Fruit fly (Drosophila melanogaster) whole organism, embryonic: ENCODE data around the gene CG14401.

Source experiments
- BEAF-32 ChIP-seq: fragments of 200-800 bp; sonication (Bioruptor generic); optimal IDR thresholded peaks from 3 replicates; lab custom pipeline; 2017; ENCODE audit warnings: missing biosample characterization, missing genetic modification characterization, mild to moderate bottlenecking, moderate library complexity, missing genetic modification reagents
- CG10366 ChIP-seq: fragments of 200-800 bp; sonication (Bioruptor generic); IDR thresholded peaks from 2 replicates; pipeline ENCODE4 v1.3.6; 2022; ENCODE audit warnings: missing biosample characterization, missing genetic modification characterization
- CG10431 ChIP-seq: fragments of 200-800 bp; sonication (Bioruptor generic); optimal IDR thresholded peaks from 3 replicates; lab custom pipeline; 2018; ENCODE audit warnings: missing biosample characterization, mild to moderate bottlenecking, missing genetic modification characterization
- CG11398 ChIP-seq: fragments of 200-800 bp; sonication (Bioruptor generic); optimal IDR thresholded peaks from 2 replicates; lab custom pipeline; 2016; ENCODE audit warnings: missing biosample characterization, missing genetic modification characterization
- CG12769 ChIP-seq: fragments of 200-800 bp; sonication (Bioruptor generic); optimal IDR thresholded peaks from 2 replicates; lab custom pipeline; 2019; ENCODE audit warnings: missing biosample characterization, mild to moderate bottlenecking, missing genetic modification characterization, moderate library complexity
- CG15269 ChIP-seq: fragments of 200-800 bp; sonication (Bioruptor generic); optimal IDR thresholded peaks from 2 replicates; lab custom pipeline; 2018; ENCODE audit warnings: missing biosample characterization, mild to moderate bottlenecking, missing genetic modification characterization, moderate library complexity
- CG17802 ChIP-seq: fragments of 200-800 bp; sonication (Bioruptor generic); optimal IDR thresholded peaks from 2 replicates; lab custom pipeline; 2018; ENCODE audit warnings: missing biosample characterization, mild to moderate bottlenecking, missing genetic modification characterization, moderate library complexity
- CG18599 ChIP-seq: fragments of 200-800 bp; sonication (Bioruptor generic); optimal IDR thresholded peaks from 3 replicates; lab custom pipeline; 2017; ENCODE audit warnings: missing biosample characterization, missing genetic modification characterization, mild to moderate bottlenecking, moderate library complexity, missing genetic modification reagents
- CG2116 ChIP-seq: fragments of 200-800 bp; sonication (Bioruptor generic); optimal IDR thresholded peaks from 3 replicates; lab custom pipeline; 2018; ENCODE audit warnings: missing biosample characterization, mild to moderate bottlenecking, missing genetic modification characterization
- CG2199 ChIP-seq: fragments of 200-800 bp; sonication (Bioruptor generic); IDR thresholded peaks from 3 replicates; pipeline ENCODE4 v1.3.6; 2022; ENCODE audit warnings: missing biosample characterization, missing genetic modification characterization
- CG43689 ChIP-seq: fragments of 200-800 bp; sonication (Bioruptor generic); IDR thresholded peaks from 2 replicates; pipeline ENCODE4 v1.3.6; 2022; ENCODE audit warnings: missing biosample characterization, missing genetic modification characterization
- CG4424 ChIP-seq: fragments of 200-800 bp; sonication (Bioruptor generic); optimal IDR thresholded peaks from 3 replicates; lab custom pipeline; 2016; ENCODE audit warnings: missing biosample characterization, missing genetic modification characterization
- CG4707 ChIP-seq: fragments of 200-800 bp; sonication (Bioruptor generic); optimal IDR thresholded peaks from 2 replicates; lab custom pipeline; 2018; ENCODE audit warnings: missing biosample characterization, mild to moderate bottlenecking, missing genetic modification characterization, moderate library complexity
- CG6854 ChIP-seq: fragments of 200-800 bp; sonication (Bioruptor generic); optimal IDR thresholded peaks from 3 replicates; lab custom pipeline; 2017; ENCODE audit warnings: missing biosample characterization, mild to moderate bottlenecking, missing genetic modification characterization
- CG7987 ChIP-seq: fragments of 200-800 bp; sonication (Bioruptor generic); optimal IDR thresholded peaks from 2 replicates; lab custom pipeline; 2018; ENCODE audit warnings: missing biosample characterization, mild to moderate bottlenecking, missing genetic modification characterization, moderate library complexity
- CG8388 ChIP-seq: fragments of 200-800 bp; sonication (Bioruptor generic); optimal IDR thresholded peaks from 2 replicates; lab custom pipeline; 2019; ENCODE audit warnings: missing biosample characterization, mild to moderate bottlenecking, missing genetic modification characterization, moderate library complexity
- CG8924 ChIP-seq: fragments of 200-800 bp; optimal IDR thresholded peaks from 3 replicates; lab custom pipeline; 2019; ENCODE audit warnings: missing biosample characterization, mild to moderate bottlenecking, missing genetic modification characterization, moderate library complexity
- CG9609 ChIP-seq: fragments of 200-800 bp; sonication (Bioruptor generic); optimal IDR thresholded peaks from 3 replicates; lab custom pipeline; 2016; ENCODE audit warnings: missing biosample characterization, missing genetic modification characterization
- CHES-1-like ChIP-seq: fragments of 200-800 bp; sonication (Bioruptor generic); optimal IDR thresholded peaks from 2 replicates; lab custom pipeline; 2016; ENCODE audit warnings: missing biosample characterization, missing genetic modification characterization
- Camta ChIP-seq: fragments of 200-800 bp; sonication (Bioruptor generic); optimal IDR thresholded peaks from 2 replicates; lab custom pipeline; 2016; ENCODE audit warnings: missing biosample characterization, missing genetic modification characterization
- Doc2 ChIP-seq: fragments of 200-800 bp; sonication (Bioruptor generic); IDR thresholded peaks from 2 replicates; pipeline ENCODE4 v1.3.6; 2022; ENCODE audit warnings: missing biosample characterization, missing genetic modification characterization
- Dp ChIP-seq: fragments of 200-800 bp; sonication (Bioruptor generic); optimal IDR thresholded peaks from 2 replicates; lab custom pipeline; 2018; ENCODE audit warnings: missing biosample characterization, mild to moderate bottlenecking, missing genetic modification characterization, moderate library complexity
- Dref ChIP-seq: fragments of 200-800 bp; sonication (Bioruptor generic); IDR thresholded peaks from 2 replicates; pipeline ENCODE4 v1.3.6; 2022; ENCODE audit warnings: missing biosample characterization, missing genetic modification characterization
- Drgx ChIP-seq: fragments of 200-800 bp; sonication (Bioruptor generic); IDR thresholded peaks from 2 replicates; pipeline ENCODE4 v1.3.6; 2022; ENCODE audit warnings: missing biosample characterization, missing genetic modification characterization
- Fer2 ChIP-seq: fragments of 200-800 bp; sonication (Bioruptor generic); optimal IDR thresholded peaks from 2 replicates; lab custom pipeline; 2018; ENCODE audit warnings: missing biosample characterization, mild to moderate bottlenecking, missing genetic modification characterization, moderate library complexity
- HLHmδ ChIP-seq: fragments of 200-800 bp; sonication (Bioruptor generic); optimal IDR thresholded peaks from 2 replicates; lab custom pipeline; 2018; ENCODE audit warnings: missing biosample characterization, mild to moderate bottlenecking, missing genetic modification characterization, moderate library complexity
- HmgZ ChIP-seq: fragments of 200-800 bp; sonication (Bioruptor generic); optimal IDR thresholded peaks from 2 replicates; lab custom pipeline; 2018; ENCODE audit warnings: missing biosample characterization, mild to moderate bottlenecking, missing genetic modification characterization
- Nf-YB ChIP-seq: fragments of 200-800 bp; sonication (Bioruptor generic); optimal IDR thresholded peaks from 3 replicates; lab custom pipeline; 2019; ENCODE audit warnings: missing biosample characterization, mild to moderate bottlenecking, missing genetic modification characterization, moderate library complexity
- Oaz ChIP-seq: fragments of 200-800 bp; sonication (Bioruptor generic); IDR thresholded peaks from 2 replicates; pipeline ENCODE4 v1.3.6; 2022; ENCODE audit warnings: missing biosample characterization, missing genetic modification characterization
- Optix ChIP-seq: fragments of 200-800 bp; sonication (Bioruptor generic); IDR thresholded peaks from 3 replicates; pipeline ENCODE4 v1.3.6; 2022; ENCODE audit warnings: missing biosample characterization, missing genetic modification characterization
- Sox100B ChIP-seq: fragments of 200-800 bp; sonication (Bioruptor generic); optimal IDR thresholded peaks from 3 replicates; lab custom pipeline; 2018; ENCODE audit warnings: missing biosample characterization, mild to moderate bottlenecking, missing genetic modification characterization
- btn ChIP-seq: fragments of 200-800 bp; sonication (Bioruptor generic); optimal IDR thresholded peaks from 2 replicates; lab custom pipeline; 2016; ENCODE audit warnings: missing biosample characterization, missing genetic modification characterization
- caup ChIP-seq: fragments of 200-800 bp; sonication (Bioruptor generic); optimal IDR thresholded peaks from 3 replicates; lab custom pipeline; 2017; ENCODE audit warnings: missing biosample characterization, mild to moderate bottlenecking, missing genetic modification characterization, moderate library complexity; ENCODE audit not compliant: severe bottlenecking
- chif ChIP-seq, 2 experiments: fragments of 200-800 bp; sonication (Bioruptor generic); optimal IDR thresholded peaks; 3 replicates each; lab custom pipeline; 2016; ENCODE audit warnings: missing biosample characterization in 2 of 2, missing genetic modification characterization in 2 of 2
- dmrt11E ChIP-seq: fragments of 200-800 bp; sonication (Bioruptor generic); optimal IDR thresholded peaks from 3 replicates; lab custom pipeline; 2018; ENCODE audit warnings: missing biosample characterization, mild to moderate bottlenecking, missing genetic modification characterization, moderate library complexity
- esg ChIP-seq: fragments of 200-800 bp; sonication (Bioruptor generic); conservative IDR thresholded peaks from 2 replicates; pipeline ENCODE4 v1.3.6; 2022; ENCODE audit warnings: missing biosample characterization, missing genetic modification characterization
- exex ChIP-seq: fragments of 200-800 bp; sonication (Bioruptor generic); optimal IDR thresholded peaks from 4 replicates; lab custom pipeline; 2018; ENCODE audit warnings: missing biosample characterization, mild to moderate bottlenecking, missing genetic modification characterization, moderate library complexity
- gro ChIP-seq: fragments of 200-800 bp; sonication (Bioruptor generic); optimal IDR thresholded peaks from 2 replicates; lab custom pipeline; 2016; ENCODE audit warnings: missing biosample characterization, missing genetic modification characterization
- ind ChIP-seq: fragments of 200-800 bp; sonication (Bioruptor generic); optimal IDR thresholded peaks from 3 replicates; lab custom pipeline; 2016; ENCODE audit warnings: missing biosample characterization, missing genetic modification characterization
- ken ChIP-seq: fragments of 200-800 bp; sonication (Bioruptor generic); IDR thresholded peaks from 3 replicates; pipeline ENCODE4 v1.3.6; 2022; ENCODE audit warnings: missing biosample characterization, missing genetic modification characterization
- knrl ChIP-seq: fragments of 200-800 bp; sonication (Bioruptor generic); IDR thresholded peaks from 3 replicates; pipeline ENCODE4 v1.3.6; 2022; ENCODE audit warnings: missing biosample characterization, missing genetic modification characterization; ENCODE audit not compliant: partially characterized antibody
- maf-S ChIP-seq: fragments of 200-800 bp; sonication (Bioruptor generic); optimal IDR thresholded peaks from 2 replicates; lab custom pipeline; 2016; ENCODE audit warnings: missing biosample characterization, missing genetic modification characterization
- mam ChIP-seq: fragments of 200-800 bp; sonication (Bioruptor generic); optimal IDR thresholded peaks from 3 replicates; lab custom pipeline; 2016; ENCODE audit warnings: missing biosample characterization, missing genetic modification characterization
- pfk ChIP-seq: fragments of 200-800 bp; sonication (Bioruptor generic); optimal IDR thresholded peaks from 2 replicates; lab custom pipeline; 2018; ENCODE audit warnings: missing biosample characterization, mild to moderate bottlenecking, missing genetic modification characterization, moderate library complexity
- pita ChIP-seq: fragments of 200-800 bp; sonication (Bioruptor generic); optimal IDR thresholded peaks from 2 replicates; lab custom pipeline; 2017; ENCODE audit warnings: missing biosample characterization, mild to moderate bottlenecking, missing genetic modification characterization
- sob ChIP-seq: fragments of 200-800 bp; sonication (Bioruptor generic); IDR thresholded peaks from 2 replicates; pipeline ENCODE4 v1.3.6; 2022; ENCODE audit warnings: missing biosample characterization, missing genetic modification characterization
- ssp ChIP-seq: fragments of 200-800 bp; sonication (Bioruptor generic); IDR thresholded peaks from 2 replicates; pipeline ENCODE4 v1.3.6; 2022; ENCODE audit warnings: missing biosample characterization, missing genetic modification characterization
- wek ChIP-seq: fragments of 200-800 bp; sonication (Bioruptor generic); optimal IDR thresholded peaks from 3 replicates; lab custom pipeline; 2018; ENCODE audit warnings: missing biosample characterization, mild to moderate bottlenecking, missing genetic modification characterization, moderate library complexity
- yki ChIP-seq: fragments of >200 bp; optimal IDR thresholded peaks from 3 replicates; lab custom pipeline; 2018

CG14401 gene

DNA sequence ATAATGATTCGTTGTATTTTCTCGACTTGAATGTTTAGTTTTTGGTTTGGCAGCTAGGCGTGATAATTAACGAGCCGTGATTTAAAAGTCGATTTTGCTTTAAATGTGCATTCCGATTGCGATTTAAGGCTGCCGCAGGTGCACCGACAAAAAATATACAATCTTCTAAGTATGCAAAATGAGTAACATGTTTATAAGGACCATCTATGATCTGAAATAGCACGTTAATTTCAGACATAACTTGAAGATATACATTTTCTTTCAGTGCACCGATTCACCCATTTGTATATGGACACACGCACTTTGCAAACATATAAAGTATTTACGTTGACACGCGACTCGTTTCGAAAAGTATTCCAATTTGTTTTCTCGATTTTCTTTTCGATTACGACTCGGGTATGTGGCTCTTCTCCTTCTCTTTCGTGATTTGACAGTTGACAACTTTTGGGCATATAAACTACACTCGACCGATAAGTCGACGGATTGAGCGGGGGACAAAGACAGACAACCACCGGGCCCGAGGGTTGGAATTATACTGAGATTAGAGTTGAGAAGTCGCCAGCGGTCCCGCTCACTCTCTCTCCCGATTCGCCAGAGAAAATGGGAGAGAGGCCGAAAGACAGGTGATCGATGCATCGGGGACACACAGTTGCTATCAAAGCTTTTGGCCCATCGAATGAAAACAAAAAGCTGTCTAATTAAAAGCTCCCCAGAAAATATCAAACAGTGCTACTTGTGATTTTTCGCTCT is 20.4 kb downstream of the CG14401 start (continued):
- peak; percentile 30 for TF ChIP-seq dmrt11E
- no peak for TF ChIP-seq CG43689 (GFP tag; lab: Robert Waterston, UW)
- TF ChIP-seq Nf-YB (GFP tag; lab: Kevin White, UChicago): peak; percentile 47
- peak; percentile 48; the same call in 1 of the 2 replicates for TF ChIP-seq Drgx (GFP tag; lab: Robert Waterston, UW)
- TF ChIP-seq CG6854 (GFP tag; lab: Kevin White, UChicago): no peak
- no peak for TF ChIP-seq btn (GFP tag; lab: Kevin White, UChicago)
- TF ChIP-seq CHES-1-like: no peak
- TF ChIP-seq CG17802 (tag; lab: Kevin White, UChicago): no peak
- TF ChIP-seq CG11398 (GFP tag; lab: Kevin White, UChicago): peak; percentile 2
- TF ChIP-seq ken (GFP tag; lab: Robert Waterston, UW): no peak
- TF ChIP-seq caup (GFP tag; lab: Kevin White, UChicago): peak; percentile 5
- TF ChIP-seq CG8388 (GFP tag; lab: Kevin White, UChicago): peak; percentile 7
- no peak for TF ChIP-seq CG2116
- no peak for TF ChIP-seq yki (lab: Kevin White, UChicago)
- TF ChIP-seq esg (GFP tag; lab: Robert Waterston, UW): no peak
- TF ChIP-seq Camta (GFP tag; lab: Kevin White, UChicago): peak; percentile 25
- TF ChIP-seq CG10431 (GFP tag; lab: Kevin White, UChicago): no peak
- TF ChIP-seq wek (GFP tag; lab: Kevin White, UChicago): no peak
- TF ChIP-seq mam (GFP tag; lab: Kevin White, UChicago): no peak
- no peak for TF ChIP-seq CG9609 (GFP tag; lab: Kevin White, UChicago)
- peak in 1 of 2 experiments; percentile 5 for TF ChIP-seq chif (GFP tag; optimal IDR thresholded peaks at IDR 0.05; lab: Kevin White, UChicago)
- TF ChIP-seq CG12769 (tag; lab: Kevin White, UChicago): peak; percentile 80
- no peak for TF ChIP-seq Fer2 (tag; lab: Kevin White, UChicago)
- peak; percentile 24 for TF ChIP-seq ind (GFP tag; lab: Kevin White, UChicago)
- TF ChIP-seq CG8924: peak; percentile 8
- no peak for TF ChIP-seq HmgZ (tag; lab: Kevin White, UChicago)
- peak; percentile 14 for TF ChIP-seq CG4707 (GFP tag; lab: Kevin White, UChicago)
- peak; percentile 55 for TF ChIP-seq CG15269 (tag; lab: Kevin White, UChicago)
- TF ChIP-seq HLHmδ: peak; percentile 52
- TF ChIP-seq Oaz (GFP tag; lab: Robert Waterston, UW): no peak
- TF ChIP-seq knrl (GFP tag; lab: Robert Waterston, UW): no peak
- no peak for TF ChIP-seq BEAF-32
- TF ChIP-seq maf-S (GFP tag; lab: Kevin White, UChicago): no peak
- TF ChIP-seq pita (GFP tag; lab: Kevin White, UChicago): no peak
- peak; percentile 44 for TF ChIP-seq CG7987 (GFP tag; lab: Kevin White, UChicago)
- TF ChIP-seq sob (GFP tag; lab: Robert Waterston, UW): no peak
- TF ChIP-seq Dp (GFP tag; lab: Kevin White, UChicago): no peak
- TF ChIP-seq CG18599 (GFP tag; lab: Kevin White, UChicago): peak; percentile 13
- peak; percentile 41; the same call in 1 of the 2 replicates for TF ChIP-seq CG10366 (GFP tag; lab: Robert Waterston, UW)
- TF ChIP-seq Optix (GFP tag; lab: Robert Waterston, UW): no peak
- peak; percentile 14 for TF ChIP-seq gro (GFP tag; lab: Kevin White, UChicago)
- no peak for TF ChIP-seq Doc2 (GFP tag; lab: Robert Waterston, UW)
- TF ChIP-seq exex (tag; lab: Kevin White, UChicago): peak; percentile 62
- peak; percentile 58 for TF ChIP-seq Sox100B (GFP tag; lab: Kevin White, UChicago)
- peak; percentile 37 for TF ChIP-seq CG4424 (GFP tag; lab: Kevin White, UChicago)
- TF ChIP-seq ssp (GFP tag; lab: Robert Waterston, UW): no peak
- TF ChIP-seq pfk (GFP tag; lab: Kevin White, UChicago): no peak
- no peak for TF ChIP-seq CG2199 (GFP tag; lab: Robert Waterston, UW)
- no peak for TF ChIP-seq Dref (GFP tag; lab: Robert Waterston, UW)
